Fruit fly (Drosophila melanogaster): ENCODE measurements around the gene emc.
A peak's percentile ranks its signal among the peaks of the same experiment; 100 is the strongest.

The emc gene

dm6 chr3L:753568-754156 lies 4.5 kb downstream of the emc start (continued):
- TF ChIP-seq kni (GFP tag; optimal IDR thresholded peaks at IDR 0.05) (peak; percentile 56), CG15269 (tag; optimal IDR thresholded peaks at IDR 0.05) (no peak), CG8765 (GFP tag; IDR thresholded peaks at IDR 0.05) (no peak), zen (tag; optimal IDR thresholded peaks at IDR 0.05) (peak; percentile 63), trh (GFP tag; optimal IDR thresholded peaks at IDR 0.05) (no peak), seq (GFP tag; IDR thresholded peaks at IDR 0.05) (no peak), HHEX (GFP tag; optimal IDR thresholded peaks at IDR 0.05) (no peak), vvl (GFP tag; IDR thresholded peaks at IDR 0.05) (peak; percentile 38; the same call in 1 of the 2 replicates), sim (GFP tag; IDR thresholded peaks at IDR 0.05) (0 out of 2 replicates have a peak, but pooled peaks have one; percentile 12), CG12155 (GFP tag; optimal IDR thresholded peaks at IDR 0.05) (no peak), bowl (GFP tag; IDR thresholded peaks at IDR 0.05) (no peak), ab (GFP tag; optimal IDR thresholded peaks at IDR 0.05) (no peak), sc (optimal IDR thresholded peaks at IDR 0.05) (no peak), sc (GFP tag; optimal IDR thresholded peaks at IDR 0.05) (no peak), Dbx (GFP tag; IDR thresholded peaks at IDR 0.05) (peak; percentile 40; the same call in 2 of the 3 replicates), Drgx (GFP tag; IDR thresholded peaks at IDR 0.05) (0 out of 2 replicates have a peak, but pooled peaks have one; percentile 25), dmrt11E (tag; optimal IDR thresholded peaks at IDR 0.05) (no peak), CG13123 (GFP tag; optimal IDR thresholded peaks at IDR 0.05) (no peak), D (optimal IDR thresholded peaks at IDR 0.05) (peak; percentile 79), D (GFP tag; optimal IDR thresholded peaks at IDR 0.05) (no peak), Mrtf (GFP tag; IDR thresholded peaks at IDR 0.05) (no peak), Med (GFP tag) (peak; percentile 71), Max (GFP tag; optimal IDR thresholded peaks at IDR 0.05) (no peak), CG7357 (GFP tag; IDR thresholded peaks at IDR 0.05) (no peak), CG7786 (GFP tag; optimal IDR thresholded peaks at IDR 0.05) (no peak), Bdp1 (GFP tag; optimal IDR thresholded peaks at IDR 0.05) (no peak), CG34422 (GFP tag; IDR thresholded peaks at IDR 0.05) (no peak), CG10321 (GFP tag; IDR thresholded peaks at IDR 0.05) (no peak), Camta (GFP tag; optimal IDR thresholded peaks at IDR 0.05) (no peak), Trl (optimal IDR thresholded peaks at IDR 0.05) (no peak), Trl (GFP tag; optimal IDR thresholded peaks at IDR 0.05) (peak; percentile 3), CG10959 (GFP tag; IDR thresholded peaks at IDR 0.05) (no peak), crol (GFP tag; IDR thresholded peaks at IDR 0.05) (0 out of 2 replicates have a peak, but pooled peaks have one; percentile 28), Dll (GFP tag; IDR thresholded peaks at IDR 0.05; ENCODE audit: partially characterized antibody) (no peak), Dip2 (GFP tag; IDR thresholded peaks at IDR 0.05) (no peak), CG15011 (GFP tag; optimal IDR thresholded peaks at IDR 0.05) (no peak), sens (GFP tag) (peak; percentile 68), CG8388 (GFP tag; optimal IDR thresholded peaks at IDR 0.05) (no peak), jing (GFP tag; optimal IDR thresholded peaks at IDR 0.05) (no peak), CG8290 (GFP tag; optimal IDR thresholded peaks at IDR 0.05) (no peak), CG8290 (tag; optimal IDR thresholded peaks at IDR 0.05) (peak in 1 of 2 experiments; percentile 28), CG6654 (GFP tag; optimal IDR thresholded peaks at IDR 0.05) (no peak), kay (GFP tag; optimal IDR thresholded peaks at IDR 0.05) (no peak), Mes4 (GFP tag; optimal IDR thresholded peaks at IDR 0.05) (no peak), gsb (GFP tag; IDR thresholded peaks at IDR 0.05) (no peak), klu (GFP tag; IDR thresholded peaks at IDR 0.05) (no peak), Atf3 (GFP tag; optimal IDR thresholded peaks at IDR 0.05) (no peak), CG1024 (GFP tag; IDR thresholded peaks at IDR 0.05) (no peak), Hr51 (GFP tag; optimal IDR thresholded peaks at IDR 0.05) (no peak), CG2129 (GFP tag; IDR thresholded peaks at IDR 0.05; ENCODE audit: partially characterized antibody) (no peak), zfh1 (GFP tag; IDR thresholded peaks at IDR 0.05) (no peak), Gug (GFP tag; IDR thresholded peaks at IDR 0.05) (no peak), CG9797 (GFP tag; optimal IDR thresholded peaks at IDR 0.05) (no peak)
